Worm (Caenorhabditis elegans): ENCODE results near the gene dylt-3.

Gene dylt-3

ce11 chrII:8137379-8137778 lies 44.2 kb upstream of the dylt-3 start (continued):
- no peak for TF ChIP-seq unc-130 (tag; optimal IDR thresholded peaks at IDR 0.05)

DNA sequence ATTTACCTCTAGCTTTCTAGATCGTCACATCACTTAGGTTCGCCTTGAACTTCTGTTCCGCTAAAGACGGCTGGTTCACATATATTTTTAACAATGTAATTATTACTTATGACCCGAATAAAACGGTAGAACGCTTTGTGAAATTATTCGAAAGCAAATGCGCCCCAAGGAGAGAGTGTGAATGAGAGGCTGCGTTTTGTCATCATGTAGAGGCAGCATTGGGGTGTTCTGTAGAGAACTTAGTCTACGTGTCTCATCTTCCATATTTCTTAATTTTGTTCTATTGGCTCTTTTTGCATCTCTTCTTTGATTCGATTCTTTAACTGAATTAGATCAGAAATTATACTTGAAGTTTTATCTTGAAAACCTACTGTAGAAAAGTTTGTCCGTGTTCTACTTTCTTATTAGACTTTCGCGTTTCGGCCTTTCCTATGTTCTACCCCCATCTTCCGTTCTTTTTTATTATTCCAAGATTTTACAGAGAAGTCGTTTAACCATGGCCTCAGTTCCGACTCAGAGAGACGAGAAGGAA lies 43.5 kb upstream of the dylt-3 start, which contains the start of gene cdc-48.2:
Gene cdc-48.2 (plus strand): TSS at position 482 of the 532 bp plus-strand sequence.
- TF ChIP-seq sox-4 (tag; optimal IDR thresholded peaks at IDR 0.05) (no peak), pax-3 (tag; optimal IDR thresholded peaks at IDR 0.05) (no peak), unc-62 (GFP tag; optimal IDR thresholded peaks at IDR 0.05) (no peak), zag-1 (tag; optimal IDR thresholded peaks at IDR 0.05) (no peak), lsy-2 (tag; optimal IDR thresholded peaks at IDR 0.05) (peak in 1 of 2 experiments; percentile 36), dpl-1 (GFP tag; optimal IDR thresholded peaks at IDR 0.05) (peak in 1 of 3 experiments; percentile 4), zip-4 (GFP tag; optimal IDR thresholded peaks at IDR 0.05) (no peak), alr-1 (tag; optimal IDR thresholded peaks at IDR 0.05; ENCODE audit: borderline replicate concordance) (no peak), ztf-4 (tag; optimal IDR thresholded peaks at IDR 0.05) (no peak), ets-5 (GFP tag; IDR thresholded peaks at IDR 0.05) (no peak), unc-86 (tag; optimal IDR thresholded peaks at IDR 0.05) (no peak), lin-13 (GFP tag; optimal IDR thresholded peaks at IDR 0.05) (no peak), fkh-8 (tag; optimal IDR thresholded peaks at IDR 0.05) (no peak), unc-98 (GFP tag; IDR thresholded peaks at IDR 0.05) (no peak), ces-1 (GFP tag; optimal IDR thresholded peaks at IDR 0.05) (no peak), skn-1 (tag; optimal IDR thresholded peaks at IDR 0.05) (peak; percentile 96), nhr-19 (GFP tag; conservative IDR thresholded peaks at IDR 0.05) (no peak), pag-3 (tag; optimal IDR thresholded peaks at IDR 0.05; ENCODE audit: borderline replicate concordance, insufficient read depth) (no peak), lin-35 (GFP tag; optimal IDR thresholded peaks at IDR 0.05) (peak; percentile 5 to 30), hlh-4 (tag; optimal IDR thresholded peaks at IDR 0.05) (no peak), fkh-10 (GFP tag; optimal IDR thresholded peaks at IDR 0.05) (no peak), nhr-85 (tag) (no peak), lin-14 (GFP tag; optimal IDR thresholded peaks at IDR 0.05) (peak; percentile 4), hlh-17 (GFP tag; optimal IDR thresholded peaks at IDR 0.05; ENCODE audit: borderline replicate concordance) (no peak), tlp-1 (tag; optimal IDR thresholded peaks at IDR 0.05) (no peak), pqm-1 (tag; optimal IDR thresholded peaks at IDR 0.05) (no peak), efl-1 (optimal IDR thresholded peaks at IDR 0.05) (no peak), efl-1 (GFP tag; optimal IDR thresholded peaks at IDR 0.05 in 1 of 2) (peak; percentile 5 to 10), nhr-84 (tag; optimal IDR thresholded peaks at IDR 0.05) (no peak), blmp-1 (tag; optimal IDR thresholded peaks at IDR 0.05) (peak; percentile 36)

ce11 chrII:8141135-8141534 lies 40.4 kb upstream of the dylt-3 start:
- TF ChIP-seq skn-1 (tag; optimal IDR thresholded peaks at IDR 0.05), result no peak

DNA sequence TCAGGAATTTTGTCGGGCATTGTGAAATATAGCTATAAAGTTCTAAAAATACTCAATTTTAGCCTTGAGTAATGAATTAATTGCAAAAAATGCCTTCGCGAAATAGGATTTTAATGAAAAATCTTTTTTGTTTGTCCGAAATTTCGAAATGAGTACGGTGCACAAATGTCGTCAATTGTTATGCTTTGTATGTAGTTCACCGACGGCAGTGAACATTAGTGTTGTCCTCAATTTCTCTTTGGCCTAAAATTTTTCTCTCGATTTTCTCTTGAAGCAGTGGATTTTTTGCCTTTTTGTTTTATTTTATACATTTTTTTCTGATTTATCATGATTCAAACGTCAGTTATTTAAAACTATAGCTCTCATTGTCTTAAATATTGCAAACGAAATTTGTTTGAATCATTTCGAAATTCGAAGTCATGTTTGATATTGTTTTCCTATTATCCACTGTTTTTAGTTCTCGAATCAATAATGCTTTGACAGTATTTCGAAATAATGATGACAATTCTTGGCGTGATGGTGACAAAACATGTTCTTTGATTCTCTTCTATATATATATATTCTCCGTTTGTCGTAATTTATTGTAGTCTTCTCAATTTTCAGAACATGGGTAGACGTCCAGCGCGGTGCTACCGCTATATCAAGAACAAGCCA lies 38.1 kb upstream of the dylt-3 start, which contains the start of the genes ints-11 and rpl-10:
Gene ints-11 (minus strand): TSS at position 201 of the 654 bp plus-strand sequence.
Gene rpl-10 (plus strand): TSS at position 604 of the 654 bp plus-strand sequence.
- no peak for TF ChIP-seq irx-1 (tag; optimal IDR thresholded peaks at IDR 0.05)
- TF ChIP-seq unc-86 (tag; optimal IDR thresholded peaks at IDR 0.05), result no peak
- no peak for TF ChIP-seq hlh-4 (tag; optimal IDR thresholded peaks at IDR 0.05)
- no peak for TF ChIP-seq unc-98 (GFP tag; IDR thresholded peaks at IDR 0.05)
- TF ChIP-seq pqm-1 (tag; optimal IDR thresholded peaks at IDR 0.05), result no peak
- TF ChIP-seq C16A3.4 (tag; optimal IDR thresholded peaks at IDR 0.05), result peak; percentile 59
- no peak for TF ChIP-seq alr-1 (tag; optimal IDR thresholded peaks at IDR 0.05; ENCODE audit: borderline replicate concordance)
- TF ChIP-seq vab-15 (tag; optimal IDR thresholded peaks at IDR 0.05), result no peak
- TF ChIP-seq ces-1 (GFP tag; optimal IDR thresholded peaks at IDR 0.05), result no peak
- TF ChIP-seq F16B12.6 (tag; optimal IDR thresholded peaks at IDR 0.05), result peak; percentile 83
- TF ChIP-seq mep-1 (tag; optimal IDR thresholded peaks at IDR 0.05), result peak; percentile 72
- TF ChIP-seq rnt-1 (tag; optimal IDR thresholded peaks at IDR 0.05), result peak; percentile 44
- TF ChIP-seq lsy-2 (tag; optimal IDR thresholded peaks at IDR 0.05), result peak; percentile 89 to 98
- TF ChIP-seq fkh-8 (tag; optimal IDR thresholded peaks at IDR 0.05), result no peak
- TF ChIP-seq unc-130 (tag; optimal IDR thresholded peaks at IDR 0.05), result peak; percentile 58
- no peak for TF ChIP-seq ets-5 (GFP tag; IDR thresholded peaks at IDR 0.05)
- peak; percentile 66 for TF ChIP-seq blmp-1 (tag; optimal IDR thresholded peaks at IDR 0.05)
- no peak for TF ChIP-seq fkh-10 (GFP tag; optimal IDR thresholded peaks at IDR 0.05)
- no peak for TF ChIP-seq snpc-4 (tag; optimal IDR thresholded peaks at IDR 0.05)
- TF ChIP-seq nhr-71 (tag; optimal IDR thresholded peaks at IDR 0.05), result peak; percentile 65
- no peak for TF ChIP-seq grh-1 (GFP tag; IDR thresholded peaks at IDR 0.05)
- TF ChIP-seq ztf-11 (tag; optimal IDR thresholded peaks at IDR 0.05), result no peak
- no peak for TF ChIP-seq elt-2 (tag; optimal IDR thresholded peaks at IDR 0.05)
- no peak for TF ChIP-seq lir-3 (tag; optimal IDR thresholded peaks at IDR 0.05; ENCODE audit: poor library complexity)
- no peak for TF ChIP-seq hpl-2 (GFP tag; optimal IDR thresholded peaks at IDR 0.05)
- peak; percentile 56 for TF ChIP-seq skn-1 (tag; optimal IDR thresholded peaks at IDR 0.05)
- no peak for TF ChIP-seq ama-1 (optimal IDR thresholded peaks at IDR 0.05)
